Worm (Caenorhabditis elegans) whole organism, midembryonic: ENCODE measurements around the gene K06H6.2.

Source experiments
- T22C8.4 ChIP-seq: fragments of 200-800 bp; sonication (Bioruptor generic); IDR thresholded peaks from 2 replicates; pipeline ENCODE4 v1.3.6; 2022; ENCODE audit warnings: missing genetic modification characterization, missing compliant biosample characterization
- cog-1 ChIP-seq: sonication (generic microtip); optimal IDR thresholded peaks from 2 replicates; lab custom pipeline; 2016; ENCODE audit warnings: missing genetic modification characterization, missing compliant biosample characterization
- flt-1 ChIP-seq: fragments of 200-800 bp; sonication (Bioruptor generic); IDR thresholded peaks from 2 replicates; pipeline ENCODE4 v1.3.6; 2022; ENCODE audit warnings: missing genetic modification characterization, missing compliant biosample characterization
- klf-2 ChIP-seq: fragments of 200-800 bp; sonication (Bioruptor generic); conservative IDR thresholded peaks from 2 replicates; pipeline ENCODE4 v1.3.6; 2022; ENCODE audit warnings: missing genetic modification reagents, missing genetic modification characterization, missing compliant biosample characterization
- med-1 ChIP-seq: sonication (generic microtip); optimal IDR thresholded peaks from 2 replicates; lab custom pipeline; 2017; ENCODE audit warnings: missing genetic modification characterization, mild to moderate bottlenecking, missing compliant biosample characterization, antibody characterized with exemption, missing genetic modification reagents; ENCODE audit not compliant: insufficient read depth
- ref-1 ChIP-seq: fragments of 200-800 bp; sonication (Bioruptor generic); conservative IDR thresholded peaks from 2 replicates; pipeline ENCODE4 v1.3.6; 2022; ENCODE audit warnings: missing genetic modification reagents, missing genetic modification characterization, missing compliant biosample characterization
- tab-1 ChIP-seq: fragments of 200-800 bp; sonication (Bioruptor generic); IDR thresholded peaks from 2 replicates; pipeline ENCODE4 v1.3.6; 2022; ENCODE audit warnings: missing genetic modification characterization, missing compliant biosample characterization
- ztf-23 ChIP-seq: fragments of 200-800 bp; sonication (Bioruptor generic); IDR thresholded peaks from 2 replicates; pipeline ENCODE4 v1.3.6; 2022; ENCODE audit warnings: missing genetic modification reagents, missing genetic modification characterization, missing compliant biosample characterization
- ztf-29 ChIP-seq: fragments of 200-800 bp; sonication (Bioruptor generic); IDR thresholded peaks from 2 replicates; pipeline ENCODE4 v1.3.6; 2022; ENCODE audit warnings: missing genetic modification reagents, missing genetic modification characterization, missing compliant biosample characterization

The K06H6.2 gene

DNA sequence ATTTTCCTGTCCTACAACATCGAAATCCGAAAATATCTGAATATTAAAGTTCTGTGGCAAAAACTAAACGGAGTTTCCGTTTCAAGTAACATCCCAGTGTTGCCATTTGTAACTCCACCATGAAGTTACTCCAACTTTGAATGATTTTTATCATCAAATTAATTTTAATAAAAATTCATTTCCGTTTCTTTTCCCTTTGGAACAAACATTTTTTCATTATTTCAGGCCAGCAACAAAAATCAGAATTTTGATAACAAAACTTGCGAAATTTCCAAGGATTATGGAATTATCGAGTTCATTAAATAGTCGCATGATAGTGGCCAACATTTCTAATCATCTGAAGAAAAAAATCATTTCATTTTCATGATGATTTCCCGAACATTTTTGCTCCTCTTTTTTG lies 22.7 kb upstream of the K06H6.2 start, which contains the start of gene C14C6.2:
Gene C14C6.2, plus strand, starts transcription at position 301 of the 400 bp plus-strand sequence.
- no peak for TF ChIP-seq ztf-23 (GFP tag; lab: Robert Waterston, UW)
- no peak for TF ChIP-seq cog-1 (tag; lab: Kevin White, UChicago)
- no peak for TF ChIP-seq ztf-29
- no peak for TF ChIP-seq klf-2
- no peak for TF ChIP-seq T22C8.4 (GFP tag; lab: Robert Waterston, UW)
- no peak for TF ChIP-seq ref-1 (GFP tag; lab: Robert Waterston, UW)
- no peak for TF ChIP-seq med-1 (GFP tag; lab: Kevin White, UChicago)
- TF ChIP-seq flt-1 (GFP tag; lab: Robert Waterston, UW): no peak
- TF ChIP-seq tab-1: no peak

DNA sequence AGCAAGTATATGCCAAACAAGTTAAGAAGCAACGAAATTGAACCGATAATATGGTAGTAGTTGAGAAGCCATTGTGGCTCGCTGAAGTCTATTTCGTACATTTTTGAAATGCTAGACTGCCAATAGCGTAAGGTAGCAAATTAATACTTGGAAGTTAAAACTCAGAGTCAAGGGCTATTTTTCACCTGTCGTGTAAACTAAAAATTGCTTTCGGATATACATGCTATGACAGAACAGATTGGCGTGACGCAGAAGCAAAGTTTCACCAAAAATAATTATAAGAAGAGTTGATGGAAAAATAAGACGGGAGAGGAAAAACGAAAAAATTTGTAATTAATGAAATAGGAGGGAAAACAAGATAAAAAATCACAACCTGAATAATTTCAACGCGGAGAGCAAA lies 19.6 kb upstream of the K06H6.2 start, which contains the start of gene sri-73:
Gene sri-73, minus strand, starts transcription at position 101 of the 400 bp plus-strand sequence.
- TF ChIP-seq flt-1 (GFP tag; lab: Robert Waterston, UW) (no peak), ztf-29 (no peak), T22C8.4 (GFP tag; lab: Robert Waterston, UW) (no peak), ref-1 (GFP tag; lab: Robert Waterston, UW) (no peak), klf-2 (no peak)

DNA sequence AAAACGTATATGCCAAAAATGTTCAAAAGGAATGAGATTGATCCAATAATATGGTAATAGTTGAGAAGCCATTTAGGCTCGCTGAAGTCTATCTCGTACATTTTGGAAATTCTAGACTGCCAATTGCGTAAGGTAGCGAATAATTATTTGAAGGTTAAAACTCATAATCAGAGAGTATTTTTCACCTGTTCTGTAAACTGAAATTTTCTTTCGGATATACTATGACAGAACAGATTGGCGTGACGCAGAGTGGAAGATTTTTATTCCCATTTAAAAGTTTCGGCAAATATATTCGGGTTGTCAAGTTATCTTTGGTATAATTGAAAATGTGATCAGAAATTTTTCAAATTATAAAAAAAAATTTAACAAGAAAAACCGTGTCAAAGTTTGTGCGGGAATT lies 17.5 kb upstream of the K06H6.2 start, which contains the start of gene sri-72:
Gene sri-72, minus strand, starts transcription at position 101 of the 400 bp plus-strand sequence.
- TF ChIP-seq ref-1 (GFP tag; lab: Robert Waterston, UW): no peak
- no peak for TF ChIP-seq cog-1 (tag; lab: Kevin White, UChicago)
- TF ChIP-seq ztf-23 (GFP tag; lab: Robert Waterston, UW): no peak

DNA sequence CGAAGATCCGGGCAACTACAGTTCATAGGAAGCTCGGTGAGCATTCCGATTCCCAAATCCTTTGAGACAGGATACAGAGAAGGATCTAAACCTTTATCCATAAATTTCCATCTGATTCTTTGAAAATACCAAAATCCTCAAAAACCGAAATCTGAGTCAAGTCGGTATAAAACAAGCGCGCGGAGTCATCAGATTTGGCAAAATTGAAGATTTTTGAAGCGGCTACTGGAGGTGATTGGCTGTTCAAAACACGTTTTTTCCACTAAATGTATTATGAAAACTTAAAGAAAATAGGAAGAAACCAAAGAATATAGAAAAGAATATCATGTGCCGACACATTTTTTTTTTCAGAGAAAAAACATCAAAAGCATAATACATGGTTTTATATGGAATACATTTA lies 10.9 kb upstream of the K06H6.2 start, which contains the start of gene C14C6.13:
Gene C14C6.13, minus strand, starts transcription at position 101 of the 400 bp plus-strand sequence.
- TF ChIP-seq flt-1 (GFP tag; lab: Robert Waterston, UW): no peak
- TF ChIP-seq ztf-29: no peak

DNA sequence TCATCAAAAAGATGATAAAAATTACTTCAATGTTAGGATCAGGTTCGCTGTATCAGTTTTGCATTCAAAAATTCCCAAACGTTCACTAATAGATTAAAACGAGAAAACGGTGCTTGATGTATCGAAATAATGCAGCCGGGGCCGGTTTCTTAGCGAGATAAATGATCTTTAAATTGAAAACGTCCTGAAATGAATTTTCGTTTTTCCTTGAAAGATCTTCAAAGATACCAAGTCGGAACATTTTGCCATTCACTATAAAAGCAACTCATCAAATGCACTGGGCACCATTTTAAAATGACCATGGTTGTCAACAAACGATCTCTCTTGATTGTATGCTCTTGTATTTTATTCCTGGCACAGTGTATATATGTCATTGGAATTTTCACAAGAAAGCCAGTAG lies 9.5 kb upstream of the K06H6.2 start, which contains the start of gene K06H6.5:
Gene K06H6.5, plus strand, starts transcription at position 301 of the 400 bp plus-strand sequence.
- TF ChIP-seq cog-1 (tag; lab: Kevin White, UChicago): no peak
- TF ChIP-seq ztf-29: no peak
- TF ChIP-seq flt-1 (GFP tag; lab: Robert Waterston, UW): no peak
- no peak for TF ChIP-seq ztf-23 (GFP tag; lab: Robert Waterston, UW)
- no peak for TF ChIP-seq T22C8.4 (GFP tag; lab: Robert Waterston, UW)
- no peak for TF ChIP-seq tab-1
- TF ChIP-seq med-1 (GFP tag; lab: Kevin White, UChicago): no peak
- TF ChIP-seq klf-2: no peak
- no peak for TF ChIP-seq ref-1 (GFP tag; lab: Robert Waterston, UW)

ce11 chrV:576918-577317 lies 8.7 kb upstream of the K06H6.2 start:
- TF ChIP-seq klf-2 (no peak), med-1 (GFP tag; lab: Kevin White, UChicago) (no peak), cog-1 (tag; lab: Kevin White, UChicago) (no peak), T22C8.4 (GFP tag; lab: Robert Waterston, UW) (no peak), ref-1 (GFP tag; lab: Robert Waterston, UW) (no peak), flt-1 (GFP tag; lab: Robert Waterston, UW) (no peak), ztf-29 (no peak), tab-1 (no peak), ztf-23 (GFP tag; lab: Robert Waterston, UW) (no peak)

DNA sequence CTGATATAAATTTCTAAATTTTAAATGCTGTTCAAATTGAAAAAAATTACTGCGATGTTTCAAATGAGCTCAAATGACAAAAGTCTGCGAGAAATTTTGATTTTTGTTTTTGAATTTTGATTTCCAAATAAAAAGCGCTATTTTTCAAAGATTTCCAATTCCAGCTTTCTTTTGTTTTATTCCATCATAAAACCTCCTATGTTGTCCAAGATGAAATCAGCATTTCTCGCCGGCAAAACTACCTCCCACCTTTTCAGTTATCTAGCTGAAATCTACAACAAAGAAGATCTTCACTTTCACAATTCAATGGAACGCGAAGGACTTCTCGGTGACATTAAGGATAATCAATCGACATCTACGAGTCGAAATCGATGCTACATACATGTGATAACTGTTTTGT lies 6.6 kb upstream of the K06H6.2 start, which contains the start of gene K06H6.4:
Gene K06H6.4, plus strand, starts transcription at position 301 of the 400 bp plus-strand sequence.
- no peak for TF ChIP-seq cog-1 (tag; lab: Kevin White, UChicago)
- no peak for TF ChIP-seq ztf-29
- no peak for TF ChIP-seq ref-1 (GFP tag; lab: Robert Waterston, UW)
- TF ChIP-seq tab-1: no peak
- TF ChIP-seq med-1 (GFP tag; lab: Kevin White, UChicago): no peak
- TF ChIP-seq T22C8.4 (GFP tag; lab: Robert Waterston, UW): no peak
- TF ChIP-seq flt-1 (GFP tag; lab: Robert Waterston, UW): no peak
- no peak for TF ChIP-seq klf-2
- TF ChIP-seq ztf-23 (GFP tag; lab: Robert Waterston, UW): no peak

DNA sequence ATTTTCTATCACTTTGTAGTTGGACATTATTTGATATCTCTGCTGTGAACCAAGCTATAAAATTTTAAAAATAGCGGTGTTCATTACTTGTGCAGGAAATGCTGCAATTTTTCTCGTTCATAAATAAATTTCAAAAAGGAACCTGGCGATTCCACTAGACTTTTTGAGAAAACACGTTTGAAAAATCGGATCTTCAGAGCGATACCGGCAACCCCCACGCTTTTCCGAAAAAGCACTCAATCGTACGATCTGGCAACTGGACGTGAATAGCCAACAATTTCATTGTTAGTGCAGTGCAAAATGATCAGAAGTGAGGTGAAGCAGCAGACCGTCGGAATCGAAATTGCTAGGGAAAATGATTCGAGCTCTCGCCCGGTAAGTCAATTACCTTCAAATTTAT lies 4.0 kb upstream of the K06H6.2 start, which contains the start of gene nstp-7:
Gene nstp-7, plus strand, starts transcription at position 301 of the 400 bp plus-strand sequence.
- TF ChIP-seq cog-1 (tag; lab: Kevin White, UChicago) (no peak), klf-2 (no peak), ztf-29 (no peak), flt-1 (GFP tag; lab: Robert Waterston, UW) (no peak), med-1 (GFP tag; lab: Kevin White, UChicago) (no peak), ref-1 (GFP tag; lab: Robert Waterston, UW) (no peak), T22C8.4 (GFP tag; lab: Robert Waterston, UW) (no peak), ztf-23 (GFP tag; lab: Robert Waterston, UW) (no peak), tab-1 (no peak)

- no peak for TF ChIP-seq ztf-29
- TF ChIP-seq flt-1 (GFP tag; lab: Robert Waterston, UW): no peak
- no peak for TF ChIP-seq ref-1 (GFP tag; lab: Robert Waterston, UW)
- no peak for TF ChIP-seq tab-1
- no peak for TF ChIP-seq cog-1 (tag; lab: Kevin White, UChicago)
- TF ChIP-seq med-1 (GFP tag; lab: Kevin White, UChicago): no peak
- TF ChIP-seq klf-2: no peak
- TF ChIP-seq ztf-23 (GFP tag; lab: Robert Waterston, UW): no peak
- no peak for TF ChIP-seq T22C8.4 (GFP tag; lab: Robert Waterston, UW)
These were observed 2.2 kb downstream of the K06H6.2 start, which contains the start of gene K06H6.1 for ce11 chrV:587818-588217. K06H6.1 (plus strand) TSS chrV:588118.

ce11 chrV:590182-590581 lies 4.6 kb downstream of the K06H6.2 start, which contains the start of gene ZK488.6:
ZK488.6 (plus strand) TSS chrV:590482.
- TF ChIP-seq T22C8.4 (GFP tag; lab: Robert Waterston, UW) (no peak), flt-1 (GFP tag; lab: Robert Waterston, UW) (no peak), tab-1 (no peak)
